Fruit fly (Drosophila melanogaster): ENCODE results near the gene Sec61gamma.

Gene Sec61gamma

DNA sequence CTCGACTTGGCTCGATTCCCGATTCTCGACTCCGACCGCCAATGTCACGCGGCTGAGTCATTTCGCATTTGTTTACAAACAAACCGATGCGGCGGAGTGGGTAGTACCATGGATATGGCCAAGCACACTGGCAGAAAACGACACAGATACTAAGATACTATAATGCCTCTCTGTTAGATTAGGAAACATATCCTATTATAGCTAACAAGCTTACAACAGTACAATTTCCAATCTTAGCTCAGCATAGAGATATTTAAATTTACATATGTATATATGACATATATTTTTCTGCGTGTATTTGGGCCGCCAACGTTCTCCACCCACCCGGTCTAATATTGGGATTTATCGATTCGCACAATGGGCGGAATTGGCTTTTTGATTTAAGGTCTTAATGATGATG is 39.2 kb upstream of the Sec61gamma start:
- TF ChIP-seq sqz (GFP tag; optimal IDR thresholded peaks at IDR 0.05) (peak; percentile 5), CG6654 (GFP tag; optimal IDR thresholded peaks at IDR 0.05) (peak; percentile 7), CG4730 (GFP tag; IDR thresholded peaks at IDR 0.05) (peak; percentile 62), HmgZ (tag; optimal IDR thresholded peaks at IDR 0.05) (peak; percentile 76), CG6254 (GFP tag; optimal IDR thresholded peaks at IDR 0.05) (peak; percentile 39), kni (GFP tag; optimal IDR thresholded peaks at IDR 0.05) (no peak), CG4424 (GFP tag; optimal IDR thresholded peaks at IDR 0.05) (peak; percentile 77), Dbx (GFP tag; IDR thresholded peaks at IDR 0.05) (peak; percentile 82), klu (GFP tag; IDR thresholded peaks at IDR 0.05) (peak; percentile 74), prd (optimal IDR thresholded peaks at IDR 0.05) (no peak), prd (GFP tag; IDR thresholded peaks at IDR 0.05) (peak; percentile 87), Myb (GFP tag; optimal IDR thresholded peaks at IDR 0.05) (peak; percentile 19), CG11093 (GFP tag; IDR thresholded peaks at IDR 0.05) (0 out of 3 replicates have a peak, but pooled peaks have one; percentile 43), CG12219 (GFP tag; optimal IDR thresholded peaks at IDR 0.05) (peak; percentile 53), CG7372 (GFP tag; IDR thresholded peaks at IDR 0.05) (peak; percentile 59), ERR (GFP tag; optimal IDR thresholded peaks at IDR 0.05) (no peak), ash1 (GFP tag; optimal IDR thresholded peaks at IDR 0.05) (no peak), CG34376 (GFP tag; optimal IDR thresholded peaks at IDR 0.05) (peak; percentile 86), CG30431 (GFP tag; optimal IDR thresholded peaks at IDR 0.05) (peak; percentile 43), her (GFP tag; optimal IDR thresholded peaks at IDR 0.05) (no peak), vvl (GFP tag; IDR thresholded peaks at IDR 0.05) (peak; percentile 91), nmo (GFP tag; optimal IDR thresholded peaks at IDR 0.05) (peak; percentile 79), CG7963 (GFP tag; IDR thresholded peaks at IDR 0.05; ENCODE audit: partially characterized antibody) (no peak), stc (GFP tag; IDR thresholded peaks at IDR 0.05) (peak; percentile 44; the same call in 1 of the 2 replicates), repo (GFP tag; optimal IDR thresholded peaks at IDR 0.05) (peak; percentile 43), sd (tag; optimal IDR thresholded peaks at IDR 0.05) (peak; percentile 25), CG6765 (GFP tag; optimal IDR thresholded peaks at IDR 0.05) (peak; percentile 72), CG3847 (GFP tag; IDR thresholded peaks at IDR 0.05) (peak; percentile 74), hkb (optimal IDR thresholded peaks at IDR 0.05) (no peak), hkb (GFP tag; IDR thresholded peaks at IDR 0.05) (peak; percentile 88), CG6689 (GFP tag; IDR thresholded peaks at IDR 0.05) (peak; percentile 73), CG31224 (GFP tag; IDR thresholded peaks at IDR 0.05) (peak; percentile 83), z (GFP tag; IDR thresholded peaks at IDR 0.05) (no peak), ftz-f1 (GFP tag; optimal IDR thresholded peaks at IDR 0.05) (no peak), Sox102F (GFP tag; optimal IDR thresholded peaks at IDR 0.05) (peak; percentile 78), CG17912 (GFP tag; optimal IDR thresholded peaks at IDR 0.05) (no peak), CG7839 (tag; optimal IDR thresholded peaks at IDR 0.05) (peak; percentile 87), Elba2 (GFP tag; optimal IDR thresholded peaks at IDR 0.05) (no peak), MBD-R2 (GFP tag; IDR thresholded peaks at IDR 0.05) (peak; percentile 75), ranshi (GFP tag; IDR thresholded peaks at IDR 0.05) (peak; percentile 80; the same call in 1 of the 2 replicates), stwl (tag; optimal IDR thresholded peaks at IDR 0.05) (no peak), Deaf1 (tag; optimal IDR thresholded peaks at IDR 0.05) (peak; percentile 50), Hr51 (GFP tag; optimal IDR thresholded peaks at IDR 0.05) (peak; percentile 43 to 77), bcd (GFP tag; optimal IDR thresholded peaks at IDR 0.05) (peak; percentile 69), CG11504 (tag; optimal IDR thresholded peaks at IDR 0.05) (peak; percentile 87), CG3407 (GFP tag; optimal IDR thresholded peaks at IDR 0.05) (peak; percentile 12), gem (tag; optimal IDR thresholded peaks at IDR 0.05) (peak; percentile 80), ssp (GFP tag; IDR thresholded peaks at IDR 0.05) (peak; percentile 59), CG17829 (tag; optimal IDR thresholded peaks at IDR 0.05) (peak; percentile 62), PHDP (tag; optimal IDR thresholded peaks at IDR 0.05) (peak; percentile 71), CG32772 (GFP tag; IDR thresholded peaks at IDR 0.05) (peak; percentile 66; the same call in 1 of the 2 replicates), CG10267 (tag; optimal IDR thresholded peaks at IDR 0.05) (peak; percentile 59)

Data from whole organism, embryonic.